Fruit fly (Drosophila melanogaster): ENCODE data around the gene CG12725.
A peak's percentile ranks its signal among the peaks of the same experiment; 100 is the strongest.

CG12725 gene

dm6 chrX:13434065-13434464 is 31.4 kb upstream of the CG12725 start:
- TF ChIP-seq OdsH (GFP tag; optimal IDR thresholded peaks at IDR 0.05) (no peak), tai (GFP tag; optimal IDR thresholded peaks at IDR 0.05) (no peak), Myc (optimal IDR thresholded peaks at IDR 0.05) (no peak)

dm6 chrX:13421059-13421458 is 18.4 kb upstream of the CG12725 start:
- TF ChIP-seq tai (GFP tag; optimal IDR thresholded peaks at IDR 0.05) (no peak), CG9705 (GFP tag; optimal IDR thresholded peaks at IDR 0.05) (no peak), jim (GFP tag; optimal IDR thresholded peaks at IDR 0.05) (no peak), HLH106 (tag; optimal IDR thresholded peaks at IDR 0.05) (no peak), Myc (optimal IDR thresholded peaks at IDR 0.05) (peak; percentile 73), N (GFP tag; optimal IDR thresholded peaks at IDR 0.05) (peak; percentile 66), br (GFP tag; optimal IDR thresholded peaks at IDR 0.05) (no peak), dsf (GFP tag; optimal IDR thresholded peaks at IDR 0.05; ENCODE audit: borderline replicate concordance) (no peak), Hr78 (GFP tag; optimal IDR thresholded peaks at IDR 0.05) (no peak), Abd-B (GFP tag; optimal IDR thresholded peaks at IDR 0.05) (no peak)

dm6 chrX:13412941-13413613 is 10.4 kb upstream of the CG12725 start, which contains the start of the genes CG1998 and Set2:
TSS of gene CG1998 (minus strand) at chrX:13413074.
TSS of gene Set2 (plus strand) at chrX:13413242.
- TF ChIP-seq Jra (GFP tag; optimal IDR thresholded peaks at IDR 0.05) (no peak), GATAd (GFP tag; optimal IDR thresholded peaks at IDR 0.05) (no peak), Hr83 (GFP tag; optimal IDR thresholded peaks at IDR 0.05; ENCODE audit: poor library complexity, severe bottlenecking) (peak; percentile 55), HLH106 (tag; optimal IDR thresholded peaks at IDR 0.05) (peak; percentile 18), psq (GFP tag; optimal IDR thresholded peaks at IDR 0.05) (peak; percentile 11), brk (GFP tag; optimal IDR thresholded peaks at IDR 0.05) (no peak), tai (GFP tag; optimal IDR thresholded peaks at IDR 0.05) (no peak), CG9705 (GFP tag; optimal IDR thresholded peaks at IDR 0.05) (peak; percentile 0), lola (GFP tag; optimal IDR thresholded peaks at IDR 0.05) (no peak), Rel (GFP tag; optimal IDR thresholded peaks at IDR 0.05) (no peak), Rel (tag; optimal IDR thresholded peaks at IDR 0.05) (peak; percentile 28), fru (GFP tag; optimal IDR thresholded peaks at IDR 0.05) (no peak), h (GFP tag; optimal IDR thresholded peaks at IDR 0.05) (no peak), Mio (GFP tag; optimal IDR thresholded peaks at IDR 0.05) (no peak), Hr78 (GFP tag; optimal IDR thresholded peaks at IDR 0.05) (no peak), ey (GFP tag; optimal IDR thresholded peaks at IDR 0.05) (no peak), Sp1 (GFP tag; optimal IDR thresholded peaks at IDR 0.05) (peak; percentile 20), usp (GFP tag; optimal IDR thresholded peaks at IDR 0.05) (no peak), dl (GFP tag; optimal IDR thresholded peaks at IDR 0.05; ENCODE audit: insufficient read depth in 1 of 2, partially characterized antibody in 2 of 2) (no peak), Dif (GFP tag; optimal IDR thresholded peaks at IDR 0.05; ENCODE audit: partially characterized antibody) (peak; percentile 29), Myc (optimal IDR thresholded peaks at IDR 0.05) (peak; percentile 43), pan (optimal IDR thresholded peaks at IDR 0.05) (no peak), Hnf4 (GFP tag; optimal IDR thresholded peaks at IDR 0.05) (no peak), rgr (GFP tag; optimal IDR thresholded peaks at IDR 0.05) (no peak), Dfd (GFP tag; optimal IDR thresholded peaks at IDR 0.05) (no peak), Vsx2 (GFP tag; optimal IDR thresholded peaks at IDR 0.05; ENCODE audit: partially characterized antibody) (no peak), OdsH (GFP tag; optimal IDR thresholded peaks at IDR 0.05) (no peak), sv (GFP tag; optimal IDR thresholded peaks at IDR 0.05) (no peak), dmrt93B (GFP tag; optimal IDR thresholded peaks at IDR 0.05) (no peak)

DNA sequence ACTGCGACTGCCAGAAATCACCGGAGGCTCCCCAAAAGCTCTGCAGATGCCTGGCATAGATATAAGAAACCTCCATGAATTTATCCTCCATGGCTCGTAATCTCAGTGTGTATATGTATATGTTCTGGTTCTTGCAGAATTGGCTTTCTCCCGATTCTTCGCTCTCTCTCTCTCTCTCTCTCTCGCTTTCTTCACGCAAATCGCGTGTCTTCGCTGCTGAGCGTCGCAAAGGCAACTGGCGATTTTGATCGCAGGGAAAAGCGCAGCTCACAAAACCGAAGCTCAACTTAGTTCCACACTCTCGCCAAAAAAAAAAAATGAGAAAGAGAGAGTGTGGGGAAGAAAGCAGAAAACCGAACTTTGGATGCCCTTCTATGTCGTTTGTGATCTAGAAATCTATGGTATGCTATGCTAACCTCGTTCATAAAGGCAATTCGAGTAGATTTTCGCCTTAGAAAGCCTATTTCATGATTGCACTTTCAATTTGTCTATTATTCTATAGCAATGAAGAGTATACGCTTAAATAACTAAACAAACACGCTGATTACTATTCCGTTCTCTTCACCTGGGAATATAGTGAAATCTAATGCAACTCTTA is 8.8 kb upstream of the CG12725 start:
- peak; percentile 34 for TF ChIP-seq Vsx2 (GFP tag; optimal IDR thresholded peaks at IDR 0.05; ENCODE audit: partially characterized antibody)
- TF ChIP-seq CG32264 (GFP tag; optimal IDR thresholded peaks at IDR 0.05), result no peak
- no peak for TF ChIP-seq tai (GFP tag; optimal IDR thresholded peaks at IDR 0.05)
- TF ChIP-seq Dif (GFP tag; optimal IDR thresholded peaks at IDR 0.05; ENCODE audit: partially characterized antibody), result peak; percentile 58
- no peak for TF ChIP-seq Mio (GFP tag; optimal IDR thresholded peaks at IDR 0.05)
- TF ChIP-seq Sp1 (GFP tag; optimal IDR thresholded peaks at IDR 0.05), result no peak
- no peak for TF ChIP-seq foxo (GFP tag; optimal IDR thresholded peaks at IDR 0.05)
- TF ChIP-seq ey (GFP tag; optimal IDR thresholded peaks at IDR 0.05), result no peak
- TF ChIP-seq Abd-B (GFP tag; optimal IDR thresholded peaks at IDR 0.05), result no peak
- no peak for TF ChIP-seq psq (GFP tag; optimal IDR thresholded peaks at IDR 0.05)
- no peak for TF ChIP-seq dmrt93B (GFP tag; optimal IDR thresholded peaks at IDR 0.05)
- peak; percentile 74 for TF ChIP-seq woc (GFP tag; optimal IDR thresholded peaks at IDR 0.05)
- no peak for TF ChIP-seq br (GFP tag; optimal IDR thresholded peaks at IDR 0.05)
- TF ChIP-seq Jra (GFP tag; optimal IDR thresholded peaks at IDR 0.05), result no peak
- TF ChIP-seq sage (GFP tag; optimal IDR thresholded peaks at IDR 0.05), result no peak
- no peak for TF ChIP-seq N (GFP tag; optimal IDR thresholded peaks at IDR 0.05)
- TF ChIP-seq brk (GFP tag; optimal IDR thresholded peaks at IDR 0.05), result no peak
- no peak for TF ChIP-seq CG9705 (GFP tag; optimal IDR thresholded peaks at IDR 0.05)
- no peak for TF ChIP-seq dsf (GFP tag; optimal IDR thresholded peaks at IDR 0.05; ENCODE audit: borderline replicate concordance)
- no peak for TF ChIP-seq lola (GFP tag; optimal IDR thresholded peaks at IDR 0.05)
- no peak for TF ChIP-seq dl (GFP tag; optimal IDR thresholded peaks at IDR 0.05; ENCODE audit: insufficient read depth in 1 of 2, partially characterized antibody in 2 of 2)

Measured in whole organism, wandering third instar larva.